Worm (Caenorhabditis elegans) whole organism, midembryonic: ENCODE data around the gene R10E11.9.

Experiments
- cog-1 ChIP-seq: sonication (generic microtip); optimal IDR thresholded peaks from 2 replicates; lab custom pipeline; 2016; ENCODE audit warnings: missing genetic modification characterization, missing compliant biosample characterization
- med-1 ChIP-seq: sonication (generic microtip); optimal IDR thresholded peaks from 2 replicates; lab custom pipeline; 2017; ENCODE audit warnings: missing genetic modification characterization, mild to moderate bottlenecking, missing compliant biosample characterization, antibody characterized with exemption, missing genetic modification reagents; ENCODE audit not compliant: insufficient read depth
- ref-1 ChIP-seq: fragments of 200-800 bp; sonication (Bioruptor generic); conservative IDR thresholded peaks from 2 replicates; pipeline ENCODE4 v1.3.6; 2022; ENCODE audit warnings: missing genetic modification reagents, missing genetic modification characterization, missing compliant biosample characterization

ce11 chrIII:9802045-9802444 is 8.6 kb upstream of the R10E11.9 start:
- no peak for TF ChIP-seq ref-1 (GFP tag; lab: Robert Waterston, UW)
- no peak for TF ChIP-seq med-1 (GFP tag; lab: Kevin White, UChicago)
- TF ChIP-seq cog-1 (tag; lab: Kevin White, UChicago), result no peak
